Worm (Caenorhabditis elegans): ENCODE results near the gene str-232.

str-232 gene

DNA sequence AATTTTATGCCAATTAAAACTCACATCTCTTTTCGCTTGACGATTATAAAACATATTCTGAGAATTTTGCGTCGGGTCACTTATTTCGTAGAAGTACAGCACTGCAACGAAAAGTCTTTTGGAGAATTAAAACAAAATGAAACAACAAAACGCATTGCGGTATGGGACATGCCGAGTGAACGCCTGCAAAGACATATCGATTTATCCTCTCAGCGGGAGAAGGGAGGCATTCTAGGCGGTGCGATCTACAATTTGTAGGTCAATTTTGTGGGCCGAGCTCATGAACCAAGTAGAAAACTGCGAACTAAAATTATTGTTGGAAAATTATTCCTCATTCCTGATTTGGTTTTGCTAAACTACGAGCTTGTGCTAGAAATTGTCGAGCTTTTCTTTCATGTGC, 37.8 kb upstream of the str-232 start, which contains the start of gene F14H3.3:
Gene F14H3.3, minus strand, starts transcription at position 101 of the 400 bp plus-strand sequence.
- no peak for TF ChIP-seq ceh-13 (GFP tag; optimal IDR thresholded peaks at IDR 0.05)
- TF ChIP-seq ceh-36 (tag; optimal IDR thresholded peaks at IDR 0.05), result no peak
- no peak for TF ChIP-seq aly-1 (tag; optimal IDR thresholded peaks at IDR 0.05)
- TF ChIP-seq sea-1 (GFP tag; conservative IDR thresholded peaks at IDR 0.05), result no peak
- no peak for TF ChIP-seq B0310.2 (tag; optimal IDR thresholded peaks at IDR 0.05)
- TF ChIP-seq pes-1 (GFP tag; IDR thresholded peaks at IDR 0.05), result no peak
- no peak for TF ChIP-seq hnd-1 (tag; optimal IDR thresholded peaks at IDR 0.05)
- no peak for TF ChIP-seq flt-1 (GFP tag; IDR thresholded peaks at IDR 0.05)

DNA sequence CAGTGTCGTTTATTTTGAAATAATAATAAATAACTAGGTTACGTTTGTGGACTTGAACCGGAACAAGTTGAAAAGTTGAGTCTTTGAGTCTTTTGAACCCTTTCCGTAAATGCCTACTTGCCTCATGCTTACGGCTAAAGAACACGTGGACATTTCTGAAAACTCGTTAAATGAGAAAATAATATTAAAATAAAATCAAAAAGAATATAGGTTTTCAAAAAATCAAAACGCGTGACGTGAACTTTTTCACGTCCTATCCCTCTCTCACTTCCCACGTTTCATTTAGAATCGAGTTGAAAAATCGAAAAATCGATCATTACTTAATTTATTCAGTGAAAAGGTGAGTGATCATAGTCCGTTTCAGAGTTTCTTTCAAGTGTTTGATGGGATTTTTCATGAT, 33.6 kb upstream of the str-232 start, which contains the start of gene best-12:
Gene best-12, plus strand, starts transcription at position 301 of the 400 bp plus-strand sequence.
- TF ChIP-seq pes-1 (GFP tag; IDR thresholded peaks at IDR 0.05), result no peak
- TF ChIP-seq hmbx-1 (tag; optimal IDR thresholded peaks at IDR 0.05), result no peak
- no peak for TF ChIP-seq B0310.2 (tag; optimal IDR thresholded peaks at IDR 0.05)
- TF ChIP-seq hnd-1 (tag; optimal IDR thresholded peaks at IDR 0.05), result no peak
- no peak for TF ChIP-seq sea-1 (GFP tag; conservative IDR thresholded peaks at IDR 0.05)
- TF ChIP-seq tbx-11 (GFP tag; IDR thresholded peaks at IDR 0.05), result no peak
- no peak for TF ChIP-seq ceh-36 (tag; optimal IDR thresholded peaks at IDR 0.05)
- TF ChIP-seq tra-4 (tag; optimal IDR thresholded peaks at IDR 0.05), result no peak
- TF ChIP-seq F13C5.2 (tag; optimal IDR thresholded peaks at IDR 0.05), result no peak

DNA sequence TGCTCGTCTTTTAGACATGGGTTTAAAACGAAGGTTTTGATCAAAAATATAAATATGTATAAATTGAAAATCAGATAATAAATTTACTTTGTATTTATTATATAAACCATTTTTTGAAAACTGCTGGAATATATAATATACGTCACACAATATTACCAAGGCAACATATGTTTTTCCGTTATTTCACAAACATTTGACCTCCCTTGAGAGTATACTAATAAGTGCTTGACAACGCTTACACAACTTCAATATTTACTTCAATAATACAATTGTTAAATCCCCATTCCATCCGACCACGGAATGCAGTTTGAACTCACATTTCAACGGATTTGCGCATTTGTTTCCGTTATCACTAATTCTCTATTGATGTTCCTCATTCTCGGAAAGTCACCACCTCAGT, 32.0 kb upstream of the str-232 start, which contains the start of gene str-198:
Gene str-198, plus strand, starts transcription at position 301 of the 400 bp plus-strand sequence.
- no peak for TF ChIP-seq scrt-1 (GFP tag; IDR thresholded peaks at IDR 0.05)
- TF ChIP-seq aly-1 (tag; optimal IDR thresholded peaks at IDR 0.05), result no peak
- no peak for TF ChIP-seq pes-1 (GFP tag; IDR thresholded peaks at IDR 0.05)
- no peak for TF ChIP-seq B0310.2 (tag; optimal IDR thresholded peaks at IDR 0.05)
- no peak for TF ChIP-seq hmbx-1 (tag; optimal IDR thresholded peaks at IDR 0.05)
- no peak for TF ChIP-seq tbx-37 (GFP tag; conservative IDR thresholded peaks at IDR 0.05)
- no peak for TF ChIP-seq flt-1 (GFP tag; IDR thresholded peaks at IDR 0.05)
- no peak for TF ChIP-seq ama-1 (optimal IDR thresholded peaks at IDR 0.05)
- TF ChIP-seq hnd-1 (tag; optimal IDR thresholded peaks at IDR 0.05), result no peak
- no peak for TF ChIP-seq hmg-4 (GFP tag; optimal IDR thresholded peaks at IDR 0.05)
- no peak for TF ChIP-seq ceh-13 (GFP tag; optimal IDR thresholded peaks at IDR 0.05)
- TF ChIP-seq ceh-36 (tag; optimal IDR thresholded peaks at IDR 0.05), result no peak
- no peak for TF ChIP-seq ets-7 (tag; optimal IDR thresholded peaks at IDR 0.05)
- TF ChIP-seq F13C5.2 (tag; optimal IDR thresholded peaks at IDR 0.05), result no peak
- TF ChIP-seq tbx-11 (GFP tag; IDR thresholded peaks at IDR 0.05), result no peak
- TF ChIP-seq tra-4 (tag; optimal IDR thresholded peaks at IDR 0.05), result no peak
- TF ChIP-seq sea-1 (GFP tag; conservative IDR thresholded peaks at IDR 0.05), result no peak

DNA sequence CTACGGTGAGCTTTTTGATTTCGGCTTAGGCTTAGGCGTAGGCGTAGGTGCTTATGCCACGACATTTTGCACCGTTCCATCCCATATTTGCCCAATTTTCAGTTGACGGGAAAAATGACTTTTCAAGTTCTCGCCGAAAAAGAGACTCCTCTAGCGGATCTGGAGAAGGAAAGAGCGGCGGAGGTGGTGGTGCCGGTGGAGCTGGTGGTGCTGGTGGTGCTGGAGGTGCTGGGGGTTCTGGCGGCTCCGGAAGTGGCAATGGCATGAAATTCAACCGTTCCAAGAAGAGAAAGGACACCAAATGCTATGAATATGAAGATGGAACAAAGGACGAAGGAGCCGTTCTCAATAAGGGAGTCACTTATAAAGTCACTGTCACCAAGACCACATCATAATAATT, 31.5 kb upstream of the str-232 start:
- TF ChIP-seq sea-1 (GFP tag; conservative IDR thresholded peaks at IDR 0.05) (no peak), tra-4 (tag; optimal IDR thresholded peaks at IDR 0.05) (no peak), tbx-11 (GFP tag; IDR thresholded peaks at IDR 0.05) (0 out of 2 replicates have a peak, but pooled peaks have one; percentile 7)

DNA sequence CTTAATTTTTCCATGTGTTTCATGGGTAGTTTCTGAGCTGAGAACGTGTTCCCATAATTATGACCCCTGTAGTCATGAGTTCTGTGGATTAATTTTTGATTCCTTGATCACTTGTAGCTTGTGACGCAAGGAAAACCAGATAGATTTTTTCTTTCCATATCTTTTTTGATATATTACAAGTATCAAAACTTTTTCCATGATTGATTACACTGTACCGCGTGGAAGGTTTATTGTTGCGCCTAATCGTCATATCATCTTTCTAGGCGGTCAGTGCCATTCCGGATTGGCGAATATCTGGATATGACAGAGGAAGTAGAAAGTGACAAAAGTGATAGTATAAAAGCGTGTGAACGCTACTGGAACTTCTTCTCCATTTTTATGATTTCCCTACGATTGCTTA, 31.0 kb upstream of the str-232 start, which contains the start of gene ZK285.2:
Gene ZK285.2, plus strand, starts transcription at position 301 of the 400 bp plus-strand sequence.
- TF ChIP-seq ceh-36 (tag; optimal IDR thresholded peaks at IDR 0.05), result no peak
- no peak for TF ChIP-seq ets-7 (tag; optimal IDR thresholded peaks at IDR 0.05)
- TF ChIP-seq pes-1 (GFP tag; IDR thresholded peaks at IDR 0.05), result no peak
- no peak for TF ChIP-seq hmg-4 (GFP tag; optimal IDR thresholded peaks at IDR 0.05)
- TF ChIP-seq ceh-13 (GFP tag; optimal IDR thresholded peaks at IDR 0.05), result no peak
- no peak for TF ChIP-seq B0310.2 (tag; optimal IDR thresholded peaks at IDR 0.05)
- TF ChIP-seq scrt-1 (GFP tag; IDR thresholded peaks at IDR 0.05), result no peak
- TF ChIP-seq tbx-37 (GFP tag; conservative IDR thresholded peaks at IDR 0.05), result no peak
- TF ChIP-seq hnd-1 (tag; optimal IDR thresholded peaks at IDR 0.05), result no peak
- TF ChIP-seq aly-1 (tag; optimal IDR thresholded peaks at IDR 0.05), result no peak
- TF ChIP-seq hmbx-1 (tag; optimal IDR thresholded peaks at IDR 0.05), result no peak
- TF ChIP-seq sea-1 (GFP tag; conservative IDR thresholded peaks at IDR 0.05), result no peak

DNA sequence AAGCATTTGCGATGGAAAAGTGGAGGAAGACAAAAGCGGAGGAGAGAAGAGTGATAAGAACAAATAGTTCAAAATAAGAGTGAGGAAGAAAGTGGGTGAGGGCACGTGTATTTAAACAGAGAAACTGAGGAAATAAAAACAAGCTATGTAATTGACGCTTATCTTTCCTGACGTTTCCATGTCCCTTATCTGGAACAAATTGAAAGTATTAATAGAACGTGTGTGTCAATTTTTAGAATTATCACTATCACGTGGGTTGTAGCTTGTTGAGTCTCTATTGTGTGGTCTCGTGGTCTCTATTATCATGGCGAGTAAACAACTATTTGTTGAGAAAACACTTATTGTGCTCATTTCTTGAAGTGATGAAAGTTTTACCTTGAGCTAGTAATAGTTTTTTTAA, 30.3 kb upstream of the str-232 start, which contains the start of gene T10C6.15:
Gene T10C6.15, minus strand, starts transcription at position 104 of the 400 bp plus-strand sequence.
- no peak for TF ChIP-seq ama-1 (optimal IDR thresholded peaks at IDR 0.05)
- TF ChIP-seq hmg-4 (GFP tag; optimal IDR thresholded peaks at IDR 0.05), result no peak
- no peak for TF ChIP-seq ceh-36 (tag; optimal IDR thresholded peaks at IDR 0.05)
- TF ChIP-seq F13C5.2 (tag; optimal IDR thresholded peaks at IDR 0.05), result no peak
- no peak for TF ChIP-seq flt-1 (GFP tag; IDR thresholded peaks at IDR 0.05)
- no peak for TF ChIP-seq sea-1 (GFP tag; conservative IDR thresholded peaks at IDR 0.05)
- TF ChIP-seq hmbx-1 (tag; optimal IDR thresholded peaks at IDR 0.05), result no peak
- no peak for TF ChIP-seq aly-1 (tag; optimal IDR thresholded peaks at IDR 0.05)
- TF ChIP-seq tbx-11 (GFP tag; IDR thresholded peaks at IDR 0.05), result no peak

DNA sequence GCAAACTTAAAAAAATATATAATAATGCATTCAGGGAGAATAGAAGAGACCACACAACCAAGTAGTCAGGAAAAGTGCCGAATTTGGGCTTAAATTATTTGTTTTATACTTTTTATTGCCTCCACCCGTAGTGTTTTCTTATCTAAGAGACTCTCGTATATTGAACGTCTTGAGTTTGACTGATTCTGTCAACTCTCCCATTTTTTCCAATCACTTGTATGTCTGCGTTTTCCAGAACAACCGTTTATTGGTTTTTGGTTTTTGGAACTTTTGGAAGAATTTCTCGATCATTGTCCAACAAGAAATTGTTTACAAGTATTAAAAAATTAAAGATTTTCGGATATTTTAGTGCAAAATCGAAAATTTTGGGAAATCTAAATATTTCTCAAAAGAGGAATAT, 28.1 kb upstream of the str-232 start:
- no peak for TF ChIP-seq hmbx-1 (tag; optimal IDR thresholded peaks at IDR 0.05)
- no peak for TF ChIP-seq sea-1 (GFP tag; conservative IDR thresholded peaks at IDR 0.05)
- no peak for TF ChIP-seq B0310.2 (tag; optimal IDR thresholded peaks at IDR 0.05)
- no peak for TF ChIP-seq hnd-1 (tag; optimal IDR thresholded peaks at IDR 0.05)
- TF ChIP-seq tra-4 (tag; optimal IDR thresholded peaks at IDR 0.05), result no peak
- no peak for TF ChIP-seq hmg-4 (GFP tag; optimal IDR thresholded peaks at IDR 0.05)
- TF ChIP-seq pes-1 (GFP tag; IDR thresholded peaks at IDR 0.05), result no peak
- TF ChIP-seq scrt-1 (GFP tag; IDR thresholded peaks at IDR 0.05), result no peak
- TF ChIP-seq ceh-36 (tag; optimal IDR thresholded peaks at IDR 0.05), result no peak
- no peak for TF ChIP-seq F13C5.2 (tag; optimal IDR thresholded peaks at IDR 0.05)
- TF ChIP-seq ama-1 (optimal IDR thresholded peaks at IDR 0.05), result no peak
- no peak for TF ChIP-seq tbx-11 (GFP tag; IDR thresholded peaks at IDR 0.05)
- no peak for TF ChIP-seq flt-1 (GFP tag; IDR thresholded peaks at IDR 0.05)
- no peak for TF ChIP-seq ets-7 (tag; optimal IDR thresholded peaks at IDR 0.05)
- TF ChIP-seq aly-1 (tag; optimal IDR thresholded peaks at IDR 0.05), result no peak
- TF ChIP-seq ceh-13 (GFP tag; optimal IDR thresholded peaks at IDR 0.05), result no peak
- TF ChIP-seq tbx-37 (GFP tag; conservative IDR thresholded peaks at IDR 0.05), result no peak

DNA sequence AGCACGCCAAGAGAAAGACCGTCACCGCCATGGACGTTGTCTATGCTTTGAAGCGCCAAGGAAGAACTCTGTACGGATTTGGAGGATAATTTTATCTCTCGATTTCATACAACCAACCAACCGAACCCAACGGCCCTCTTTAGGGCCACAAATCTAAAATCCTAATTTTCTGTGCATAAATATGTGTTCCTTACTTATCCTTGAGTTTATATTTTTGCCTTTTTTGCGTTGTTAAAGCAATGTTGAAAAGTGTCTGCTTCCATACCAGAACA, 27.1 kb upstream of the str-232 start:
- TF ChIP-seq ets-7 (tag; optimal IDR thresholded peaks at IDR 0.05) (no peak), hmbx-1 (tag; optimal IDR thresholded peaks at IDR 0.05) (no peak), tra-4 (tag; optimal IDR thresholded peaks at IDR 0.05) (no peak), hmg-4 (GFP tag; optimal IDR thresholded peaks at IDR 0.05) (no peak), scrt-1 (GFP tag; IDR thresholded peaks at IDR 0.05) (no peak), ceh-13 (GFP tag; optimal IDR thresholded peaks at IDR 0.05) (no peak), sea-1 (GFP tag; conservative IDR thresholded peaks at IDR 0.05) (no peak), aly-1 (tag; optimal IDR thresholded peaks at IDR 0.05) (peak; percentile 81), F13C5.2 (tag; optimal IDR thresholded peaks at IDR 0.05) (no peak), ama-1 (optimal IDR thresholded peaks at IDR 0.05) (peak; percentile 83), hnd-1 (tag; optimal IDR thresholded peaks at IDR 0.05) (no peak), flt-1 (GFP tag; IDR thresholded peaks at IDR 0.05) (no peak), tbx-11 (GFP tag; IDR thresholded peaks at IDR 0.05) (0 out of 2 replicates have a peak, but pooled peaks have one; percentile 1), B0310.2 (tag; optimal IDR thresholded peaks at IDR 0.05) (peak; percentile 32), tbx-37 (GFP tag; conservative IDR thresholded peaks at IDR 0.05) (no peak), ceh-36 (tag; optimal IDR thresholded peaks at IDR 0.05) (peak; percentile 3), pes-1 (GFP tag; IDR thresholded peaks at IDR 0.05) (no peak)
